Fruit fly (Drosophila melanogaster): ENCODE data around the gene CG9727.

The CG9727 gene

dm6 chr3R:6426173-6426899, 30.1 kb downstream of the CG9727 start (continued):
- TF ChIP-seq CG11456 (GFP tag; IDR thresholded peaks at IDR 0.05) (0 out of 3 replicates have a peak, but pooled peaks have one; percentile 31), bbx (GFP tag; IDR thresholded peaks at IDR 0.05; ENCODE audit: partially characterized antibody) (no peak), Rfx (GFP tag; IDR thresholded peaks at IDR 0.05) (peak; percentile 33), gcm (GFP tag; optimal IDR thresholded peaks at IDR 0.05) (no peak), eve (GFP tag; optimal IDR thresholded peaks at IDR 0.05) (no peak), CG18764 (GFP tag; optimal IDR thresholded peaks at IDR 0.05) (no peak), Ptx1 (GFP tag; IDR thresholded peaks at IDR 0.05) (no peak), CG2129 (GFP tag; IDR thresholded peaks at IDR 0.05; ENCODE audit: partially characterized antibody) (no peak), stc (GFP tag; IDR thresholded peaks at IDR 0.05) (no peak), gsb-n (tag; optimal IDR thresholded peaks at IDR 0.05) (no peak), CG7987 (GFP tag; optimal IDR thresholded peaks at IDR 0.05) (no peak), CG34422 (GFP tag; IDR thresholded peaks at IDR 0.05) (no peak), NC2β (GFP tag; optimal IDR thresholded peaks at IDR 0.05) (no peak), CG2889 (GFP tag; IDR thresholded peaks at IDR 0.05) (no peak), Atf3 (GFP tag; optimal IDR thresholded peaks at IDR 0.05) (no peak), Atf6 (GFP tag; IDR thresholded peaks at IDR 0.05) (no peak), CG30403 (GFP tag; optimal IDR thresholded peaks at IDR 0.05) (no peak), CG30020 (tag; optimal IDR thresholded peaks at IDR 0.05) (no peak), kay (GFP tag; optimal IDR thresholded peaks at IDR 0.05) (no peak), ken (GFP tag; IDR thresholded peaks at IDR 0.05) (no peak), ro (GFP tag; IDR thresholded peaks at IDR 0.05) (no peak), org-1 (GFP tag; optimal IDR thresholded peaks at IDR 0.05) (no peak), dmrt99B (tag; optimal IDR thresholded peaks at IDR 0.05) (no peak), seq (GFP tag; IDR thresholded peaks at IDR 0.05) (no peak; the same call in 1 of the 2 replicates), sima (GFP tag; optimal IDR thresholded peaks at IDR 0.05) (no peak), Sry-β (GFP tag; optimal IDR thresholded peaks at IDR 0.05) (no peak), chinmo (GFP tag; IDR thresholded peaks at IDR 0.05; ENCODE audit: partially characterized antibody) (peak; percentile 80; the same call in 1 of the 4 replicates), B-H1 (GFP tag; IDR thresholded peaks at IDR 0.05) (no peak; the same call in 2 of the 3 replicates), CG3726 (GFP tag; IDR thresholded peaks at IDR 0.05) (no peak), CG11085 (GFP tag; IDR thresholded peaks at IDR 0.05) (no peak), CG7963 (GFP tag; IDR thresholded peaks at IDR 0.05; ENCODE audit: partially characterized antibody) (no peak), bsh (GFP tag; optimal IDR thresholded peaks at IDR 0.05) (no peak), CG6791 (GFP tag; IDR thresholded peaks at IDR 0.05; ENCODE audit: partially characterized antibody) (no peak), CG10462 (GFP tag; optimal IDR thresholded peaks at IDR 0.05) (no peak), luna (GFP tag; optimal IDR thresholded peaks at IDR 0.05) (no peak), trh (GFP tag; optimal IDR thresholded peaks at IDR 0.05) (no peak), CG8944 (GFP tag; optimal IDR thresholded peaks at IDR 0.05) (no peak), Gug (GFP tag; IDR thresholded peaks at IDR 0.05) (no peak), D (optimal IDR thresholded peaks at IDR 0.05) (no peak), D (GFP tag; optimal IDR thresholded peaks at IDR 0.05) (no peak), z (GFP tag; IDR thresholded peaks at IDR 0.05) (0 out of 3 replicates have a peak, but pooled peaks have one; percentile 12), CG16779 (GFP tag; IDR thresholded peaks at IDR 0.05) (no peak), Oli (tag; optimal IDR thresholded peaks at IDR 0.05) (no peak), zen2 (GFP tag; IDR thresholded peaks at IDR 0.05; ENCODE audit: partially characterized antibody) (no peak), Gsc (GFP tag; IDR thresholded peaks at IDR 0.05) (no peak), CG6854 (GFP tag; optimal IDR thresholded peaks at IDR 0.05) (no peak), CG14860 (GFP tag; IDR thresholded peaks at IDR 0.05; ENCODE audit: partially characterized antibody) (no peak), nerfin-2 (GFP tag; IDR thresholded peaks at IDR 0.05; ENCODE audit: partially characterized antibody) (no peak), twi (tag; optimal IDR thresholded peaks at IDR 0.05) (no peak), CG12299 (tag; optimal IDR thresholded peaks at IDR 0.05) (no peak)

Data from whole organism, embryonic.